Worm (Caenorhabditis elegans) whole organism, L3 larva: Measurements from ENCODE around the gene lhfp-4.
A peak's percentile ranks its signal among the peaks of the same experiment; 100 is the strongest.

ENCODE experiments used
- aly-2 ChIP-seq: fragments of 150-350 bp; optimal IDR thresholded peaks from 2 replicates; lab custom pipeline; 2014; ENCODE audit warnings: missing biosample characterization, missing genetic modification characterization
- elt-1 ChIP-seq: fragments of 150-350 bp; optimal IDR thresholded peaks from 2 replicates; lab custom pipeline; 2014; ENCODE audit warnings: missing biosample characterization, missing genetic modification characterization
- jun-1 ChIP-seq: fragments of 150-350 bp; optimal IDR thresholded peaks from 2 replicates; lab custom pipeline; 2014; ENCODE audit warnings: missing biosample characterization, missing genetic modification reagents, missing genetic modification characterization
- lin-39 ChIP-seq: fragments of 150-350 bp; optimal IDR thresholded peaks from 2 replicates; lab custom pipeline; 2018; ENCODE audit warnings: missing biosample characterization, missing genetic modification reagents, missing genetic modification characterization
- mdl-1 ChIP-seq: fragments of 150-350 bp; optimal IDR thresholded peaks from 2 replicates; lab custom pipeline; 2014; ENCODE audit warnings: missing biosample characterization, missing genetic modification characterization
- nhr-12 ChIP-seq: fragments of 150-350 bp; optimal IDR thresholded peaks from 2 replicates; lab custom pipeline; 2014; ENCODE audit warnings: missing biosample characterization, missing genetic modification characterization
- nhr-25 ChIP-seq: sonication (generic microtip); optimal IDR thresholded peaks from 2 replicates; lab custom pipeline; 2017; ENCODE audit warnings: missing biosample characterization, missing genetic modification characterization
- snpc-4 ChIP-seq: fragments of 150-350 bp; optimal IDR thresholded peaks from 2 replicates; lab custom pipeline; 2014; ENCODE audit warnings: missing biosample characterization, missing genetic modification characterization
- tbx-2 ChIP-seq: sonication (generic microtip); optimal IDR thresholded peaks from 2 replicates; lab custom pipeline; 2016; ENCODE audit warnings: mild to moderate bottlenecking, missing genetic modification characterization, missing compliant biosample characterization
- zag-1 ChIP-seq: fragments of 150-350 bp; optimal IDR thresholded peaks from 2 replicates; lab custom pipeline; 2014; ENCODE audit warnings: missing biosample characterization, missing genetic modification characterization
- ztf-11 ChIP-seq: fragments of 150-350 bp; optimal IDR thresholded peaks from 2 replicates; lab custom pipeline; 2014; ENCODE audit warnings: missing biosample characterization, missing genetic modification characterization
- ztf-4 ChIP-seq: fragments of 150-350 bp; optimal IDR thresholded peaks from 2 replicates; lab custom pipeline; 2014; ENCODE audit warnings: missing biosample characterization, missing genetic modification characterization

DNA sequence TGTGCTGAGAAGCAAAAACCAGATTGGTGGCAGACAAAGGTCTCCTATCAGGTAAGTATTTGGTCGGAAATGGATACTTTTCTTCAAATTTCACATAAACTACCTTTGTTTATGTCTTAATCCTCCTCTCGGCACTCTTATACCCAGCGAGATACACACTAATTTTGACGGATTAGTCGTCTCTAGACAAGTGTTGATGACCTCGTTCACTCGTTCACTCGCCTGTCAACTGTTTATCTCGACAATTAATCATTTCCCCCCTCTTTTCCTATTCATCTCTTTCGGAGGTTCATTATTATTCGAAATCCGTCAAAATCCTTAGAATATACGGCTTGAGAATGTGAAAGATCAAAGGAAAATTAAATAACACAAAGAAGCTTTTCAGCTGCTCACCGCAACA lies 5.7 kb upstream of the lhfp-4 start:
- TF ChIP-seq ztf-11 (tag; lab: Kevin White, UChicago), result no peak
- TF ChIP-seq zag-1, result no peak
- TF ChIP-seq nhr-25 (tag; lab: Kevin White, UChicago), result peak; percentile 25
- no peak for TF ChIP-seq lin-39 (tag; lab: Kevin White, UChicago)
- no peak for TF ChIP-seq ztf-4 (tag; lab: Kevin White, UChicago)
- TF ChIP-seq tbx-2 (tag; lab: Kevin White, UChicago), result no peak
- TF ChIP-seq elt-1 (tag; lab: Kevin White, UChicago), result no peak
- TF ChIP-seq mdl-1 (tag; lab: Kevin White, UChicago), result no peak
- TF ChIP-seq jun-1, result no peak
- no peak for TF ChIP-seq snpc-4
- TF ChIP-seq nhr-12, result no peak
- no peak for TF ChIP-seq aly-2 (tag; lab: Kevin White, UChicago)
